Worm (Caenorhabditis elegans): ENCODE results near the gene fax-1.
A peak's percentile ranks its signal among the peaks of the same experiment; 100 is the strongest.

Gene fax-1

DNA sequence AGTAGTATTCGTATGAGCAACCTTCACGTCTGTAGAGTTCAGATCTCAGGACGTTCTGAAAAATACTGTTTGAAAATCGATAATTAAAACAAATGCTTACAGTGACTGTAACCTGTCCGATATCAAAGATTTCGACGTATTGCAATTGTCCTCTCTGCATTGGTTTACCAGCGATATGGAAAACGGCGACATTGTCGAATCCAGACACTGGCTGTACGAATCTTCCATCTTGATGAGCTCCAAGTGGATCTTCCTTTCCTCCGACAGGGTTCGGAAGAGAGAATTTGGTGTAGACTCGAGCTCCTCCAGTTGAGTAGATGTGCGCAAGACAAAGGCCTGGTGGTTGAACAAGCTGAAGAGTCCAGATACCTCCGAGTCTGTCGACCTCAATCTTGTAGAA, 29.6 kb upstream of the fax-1 start:
- no peak for TF ChIP-seq ceh-36 (tag; optimal IDR thresholded peaks at IDR 0.05)
- no peak for TF ChIP-seq hmg-4 (GFP tag; optimal IDR thresholded peaks at IDR 0.05)
- no peak for TF ChIP-seq ama-1 (optimal IDR thresholded peaks at IDR 0.05)
- no peak for TF ChIP-seq tbx-11 (GFP tag; IDR thresholded peaks at IDR 0.05)
- no peak for TF ChIP-seq aly-1 (tag; optimal IDR thresholded peaks at IDR 0.05)
- TF ChIP-seq ceh-13 (GFP tag; optimal IDR thresholded peaks at IDR 0.05), result no peak

DNA sequence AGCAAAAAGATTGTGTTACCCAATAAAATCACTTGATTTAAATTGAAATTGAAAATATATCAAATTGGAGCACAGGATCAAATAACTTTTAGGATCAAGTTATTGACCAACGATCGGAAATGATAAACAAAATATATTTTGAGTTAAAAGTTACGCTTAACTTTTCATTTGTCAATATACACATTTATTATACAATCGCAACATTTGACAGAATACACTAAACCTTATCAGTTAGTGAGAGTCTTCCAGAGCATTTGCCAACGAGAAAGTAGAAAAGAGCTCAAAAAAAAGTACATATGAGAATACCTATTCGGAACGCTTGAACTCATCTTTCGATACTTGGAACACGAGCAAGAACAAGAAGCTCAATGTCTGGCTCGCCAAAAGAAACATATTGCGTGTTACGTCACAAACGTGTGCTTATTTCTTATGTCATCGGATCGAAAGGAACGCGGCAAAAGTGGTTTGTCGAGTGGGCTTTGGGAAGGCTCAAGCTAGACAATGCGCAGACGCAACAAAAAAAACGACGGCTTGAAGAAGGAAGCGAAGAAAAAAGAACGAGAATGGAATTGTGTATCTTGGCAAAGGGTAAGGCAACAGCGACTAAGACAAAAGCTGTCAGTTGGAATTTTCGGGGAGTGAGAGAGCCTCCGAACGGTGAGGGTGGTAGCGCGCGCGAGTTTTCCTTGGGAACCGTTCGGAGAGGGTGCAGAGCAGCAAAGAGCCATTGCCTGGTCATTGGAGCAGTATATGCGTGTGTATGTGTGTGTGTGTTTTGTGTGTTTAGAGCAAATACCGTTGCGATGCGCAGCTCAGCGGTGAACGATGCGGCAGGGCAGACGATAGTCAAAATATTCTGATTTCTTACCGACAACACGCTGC, 27.4 kb upstream of the fax-1 start:
- TF ChIP-seq ceh-13 (GFP tag; optimal IDR thresholded peaks at IDR 0.05) (no peak), sea-1 (GFP tag; conservative IDR thresholded peaks at IDR 0.05) (no peak), aly-1 (tag; optimal IDR thresholded peaks at IDR 0.05) (peak; percentile 9), tbx-37 (GFP tag; conservative IDR thresholded peaks at IDR 0.05) (no peak), pes-1 (GFP tag; IDR thresholded peaks at IDR 0.05) (no peak), tra-4 (tag; optimal IDR thresholded peaks at IDR 0.05) (no peak), scrt-1 (GFP tag; IDR thresholded peaks at IDR 0.05) (0 out of 2 replicates have a peak, but pooled peaks have one; percentile 44), tbx-11 (GFP tag; IDR thresholded peaks at IDR 0.05) (no peak), B0310.2 (tag; optimal IDR thresholded peaks at IDR 0.05) (no peak), ets-7 (tag; optimal IDR thresholded peaks at IDR 0.05) (no peak), ceh-36 (tag; optimal IDR thresholded peaks at IDR 0.05) (no peak), hmbx-1 (tag; optimal IDR thresholded peaks at IDR 0.05) (no peak), hmg-4 (GFP tag; optimal IDR thresholded peaks at IDR 0.05) (peak; percentile 54), ama-1 (optimal IDR thresholded peaks at IDR 0.05) (no peak), hnd-1 (tag; optimal IDR thresholded peaks at IDR 0.05) (no peak), F13C5.2 (tag; optimal IDR thresholded peaks at IDR 0.05) (no peak), flt-1 (GFP tag; IDR thresholded peaks at IDR 0.05) (no peak)

DNA sequence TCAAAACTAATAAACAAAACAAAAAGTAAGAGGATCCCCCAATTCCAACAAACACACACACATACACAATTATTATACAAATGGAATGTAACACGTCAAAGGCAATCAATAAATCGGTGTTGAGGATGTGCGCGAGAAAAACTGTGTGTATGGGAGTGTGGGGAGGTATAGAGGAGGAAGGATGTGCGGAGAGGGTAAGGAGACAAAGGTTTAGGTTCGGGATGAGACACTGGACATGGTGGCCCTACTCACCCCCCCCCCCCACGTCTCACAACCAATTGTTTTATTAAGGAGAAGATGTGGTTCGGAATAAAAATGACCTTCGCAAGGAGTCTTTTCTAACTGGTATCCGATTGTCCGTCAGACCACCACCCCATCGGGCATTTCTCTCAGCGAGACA, 24.0 kb upstream of the fax-1 start:
- TF ChIP-seq ama-1 (optimal IDR thresholded peaks at IDR 0.05) (no peak), hmg-4 (GFP tag; optimal IDR thresholded peaks at IDR 0.05) (peak; percentile 58), flt-1 (GFP tag; IDR thresholded peaks at IDR 0.05) (no peak), tra-4 (tag; optimal IDR thresholded peaks at IDR 0.05) (no peak), ceh-13 (GFP tag; optimal IDR thresholded peaks at IDR 0.05) (no peak), scrt-1 (GFP tag; IDR thresholded peaks at IDR 0.05) (no peak)

ce11 chrX:3220267-3220666, 21.1 kb upstream of the fax-1 start, which contains the start of gene rgl-1:
TSS of gene rgl-1 (minus strand) at chrX:3220367.
- TF ChIP-seq ceh-36 (tag; optimal IDR thresholded peaks at IDR 0.05) (no peak), pes-1 (GFP tag; IDR thresholded peaks at IDR 0.05) (no peak), flt-1 (GFP tag; IDR thresholded peaks at IDR 0.05) (no peak), tbx-37 (GFP tag; conservative IDR thresholded peaks at IDR 0.05) (no peak), aly-1 (tag; optimal IDR thresholded peaks at IDR 0.05) (no peak), tbx-11 (GFP tag; IDR thresholded peaks at IDR 0.05) (no peak), sea-1 (GFP tag; conservative IDR thresholded peaks at IDR 0.05) (no peak), ets-7 (tag; optimal IDR thresholded peaks at IDR 0.05) (no peak), scrt-1 (GFP tag; IDR thresholded peaks at IDR 0.05) (no peak), F13C5.2 (tag; optimal IDR thresholded peaks at IDR 0.05) (no peak), hnd-1 (tag; optimal IDR thresholded peaks at IDR 0.05) (no peak), hmbx-1 (tag; optimal IDR thresholded peaks at IDR 0.05) (no peak), ama-1 (optimal IDR thresholded peaks at IDR 0.05) (no peak), tra-4 (tag; optimal IDR thresholded peaks at IDR 0.05) (no peak)

DNA sequence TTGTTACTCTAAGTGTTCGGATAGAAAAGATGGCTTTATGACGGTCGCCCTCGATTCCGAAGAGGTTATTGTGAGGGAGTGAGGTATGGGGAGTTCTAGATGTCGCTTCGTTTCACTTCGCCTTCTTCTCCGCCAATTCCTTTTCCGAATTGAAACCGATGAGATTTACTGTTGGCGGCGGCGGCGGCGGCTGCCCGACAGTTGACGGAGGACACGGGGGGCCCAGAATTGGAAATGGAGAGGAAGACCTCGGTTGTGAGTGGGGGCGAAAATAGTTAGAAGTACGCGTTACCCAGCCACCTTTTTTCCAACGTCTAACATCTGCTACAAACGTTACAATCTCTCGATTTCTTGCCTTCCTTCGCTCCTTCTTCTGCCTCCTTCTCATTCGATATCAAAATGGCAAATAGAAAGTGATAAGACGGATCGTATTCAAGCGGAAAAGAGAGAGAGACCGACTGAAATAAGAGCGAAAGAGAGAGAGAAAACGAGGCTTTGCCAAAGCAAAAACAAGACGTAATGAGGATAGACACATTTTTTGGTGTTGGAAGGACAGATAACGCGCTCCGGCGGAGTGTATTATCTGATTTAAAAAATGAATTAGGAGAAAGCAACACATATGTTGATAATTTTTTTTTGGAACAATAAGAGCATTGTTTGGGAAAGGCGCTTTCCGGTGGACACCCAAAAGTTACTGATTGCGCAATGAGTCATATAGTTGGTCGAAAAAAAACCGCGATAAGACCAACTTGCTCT, 19.1 kb upstream of the fax-1 start:
- TF ChIP-seq aly-1 (tag; optimal IDR thresholded peaks at IDR 0.05) (no peak), tbx-11 (GFP tag; IDR thresholded peaks at IDR 0.05) (no peak), B0310.2 (tag; optimal IDR thresholded peaks at IDR 0.05) (no peak), flt-1 (GFP tag; IDR thresholded peaks at IDR 0.05) (no peak), F13C5.2 (tag; optimal IDR thresholded peaks at IDR 0.05) (no peak), hmbx-1 (tag; optimal IDR thresholded peaks at IDR 0.05) (no peak), tbx-37 (GFP tag; conservative IDR thresholded peaks at IDR 0.05) (no peak), sea-1 (GFP tag; conservative IDR thresholded peaks at IDR 0.05) (no peak), tra-4 (tag; optimal IDR thresholded peaks at IDR 0.05) (no peak), ets-7 (tag; optimal IDR thresholded peaks at IDR 0.05) (no peak), pes-1 (GFP tag; IDR thresholded peaks at IDR 0.05) (no peak), ceh-36 (tag; optimal IDR thresholded peaks at IDR 0.05) (no peak)

DNA sequence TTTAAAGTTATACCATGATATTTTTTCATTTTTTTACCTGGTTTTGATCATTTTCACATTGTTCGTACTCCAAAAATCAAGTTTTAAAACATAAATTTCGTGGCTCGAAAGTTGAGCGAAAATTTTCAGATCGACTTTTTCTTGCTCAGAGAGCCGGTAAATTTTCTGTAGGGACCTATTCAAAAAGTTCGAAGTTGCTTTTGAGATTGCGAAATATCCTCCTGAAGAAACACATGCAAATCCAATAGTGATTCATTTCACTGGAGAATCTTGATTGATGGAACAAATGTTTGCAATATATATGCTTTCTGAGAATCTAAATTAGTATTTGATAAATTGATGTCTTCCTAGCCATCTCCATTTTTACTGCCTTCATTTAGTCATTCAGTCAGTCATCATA, 17.5 kb upstream of the fax-1 start:
- TF ChIP-seq ets-7 (tag; optimal IDR thresholded peaks at IDR 0.05) (no peak), hnd-1 (tag; optimal IDR thresholded peaks at IDR 0.05) (no peak), tbx-11 (GFP tag; IDR thresholded peaks at IDR 0.05) (no peak), scrt-1 (GFP tag; IDR thresholded peaks at IDR 0.05) (no peak), pes-1 (GFP tag; IDR thresholded peaks at IDR 0.05) (no peak), hmg-4 (GFP tag; optimal IDR thresholded peaks at IDR 0.05) (no peak), flt-1 (GFP tag; IDR thresholded peaks at IDR 0.05) (no peak), ceh-36 (tag; optimal IDR thresholded peaks at IDR 0.05) (no peak), F13C5.2 (tag; optimal IDR thresholded peaks at IDR 0.05) (no peak), tbx-37 (GFP tag; conservative IDR thresholded peaks at IDR 0.05) (no peak), sea-1 (GFP tag; conservative IDR thresholded peaks at IDR 0.05) (no peak), aly-1 (tag; optimal IDR thresholded peaks at IDR 0.05) (no peak)

- no peak for TF ChIP-seq scrt-1 (GFP tag; IDR thresholded peaks at IDR 0.05)
- no peak for TF ChIP-seq ceh-13 (GFP tag; optimal IDR thresholded peaks at IDR 0.05)
- TF ChIP-seq tbx-37 (GFP tag; conservative IDR thresholded peaks at IDR 0.05), result no peak
- TF ChIP-seq B0310.2 (tag; optimal IDR thresholded peaks at IDR 0.05), result no peak
- no peak for TF ChIP-seq hmbx-1 (tag; optimal IDR thresholded peaks at IDR 0.05)
- no peak for TF ChIP-seq sea-1 (GFP tag; conservative IDR thresholded peaks at IDR 0.05)
- no peak for TF ChIP-seq aly-1 (tag; optimal IDR thresholded peaks at IDR 0.05)
- no peak for TF ChIP-seq F13C5.2 (tag; optimal IDR thresholded peaks at IDR 0.05)
- TF ChIP-seq ets-7 (tag; optimal IDR thresholded peaks at IDR 0.05), result no peak
- TF ChIP-seq pes-1 (GFP tag; IDR thresholded peaks at IDR 0.05), result no peak
- TF ChIP-seq tbx-11 (GFP tag; IDR thresholded peaks at IDR 0.05), result no peak
- no peak for TF ChIP-seq hmg-4 (GFP tag; optimal IDR thresholded peaks at IDR 0.05)
- no peak for TF ChIP-seq ceh-36 (tag; optimal IDR thresholded peaks at IDR 0.05)
- TF ChIP-seq hnd-1 (tag; optimal IDR thresholded peaks at IDR 0.05), result no peak
- no peak for TF ChIP-seq tra-4 (tag; optimal IDR thresholded peaks at IDR 0.05)
- TF ChIP-seq ama-1 (optimal IDR thresholded peaks at IDR 0.05), result no peak
- no peak for TF ChIP-seq flt-1 (GFP tag; IDR thresholded peaks at IDR 0.05)
These were observed 10.4 kb upstream of the fax-1 start, which contains the start of gene F28B4.4 for ce11 chrX:3209523-3209922. TSS of gene F28B4.4 (minus strand) at chrX:3209623.
